Worm (Caenorhabditis elegans) whole organism, L4 larva: ENCODE results near the gene hsp-6.
A peak's percentile ranks its signal among the peaks of the same experiment; 100 is the strongest.

Experiments
- D1046.2 ChIP-seq: fragments of 200-800 bp; sonication (Bioruptor generic); IDR thresholded peaks from 2 replicates; pipeline ENCODE4 v1.3.6; 2022; ENCODE audit warnings: missing genetic modification characterization, missing compliant biosample characterization
- F37D6.2 ChIP-seq: sonication (generic microtip); optimal IDR thresholded peaks from 2 replicates; lab custom pipeline; 2016; ENCODE audit warnings: mild to moderate bottlenecking, missing genetic modification characterization, missing compliant biosample characterization
- R02D3.7 ChIP-seq: fragments of 150-350 bp; sonication (generic microtip); optimal IDR thresholded peaks from 3 replicates; lab custom pipeline; 2014; ENCODE audit warnings: missing biosample characterization, missing genetic modification characterization
- T26A8.4 ChIP-seq: fragments of 200-800 bp; sonication (Bioruptor generic); IDR thresholded peaks from 2 replicates; pipeline ENCODE4 v1.3.6; 2022; ENCODE audit warnings: missing genetic modification characterization, missing compliant biosample characterization
- Y48G9A.11 ChIP-seq: fragments of 200-800 bp; sonication (Bioruptor generic); IDR thresholded peaks from 2 replicates; pipeline ENCODE4 v1.3.6; 2022; ENCODE audit warnings: missing genetic modification reagents, missing genetic modification characterization, missing compliant biosample characterization
- Y75B8A.6 ChIP-seq: fragments of 200-800 bp; sonication (Bioruptor generic); IDR thresholded peaks from 2 replicates; pipeline ENCODE4 v1.3.6; 2022; ENCODE audit warnings: missing genetic modification reagents, missing genetic modification characterization, missing compliant biosample characterization
- ZK337.2 ChIP-seq: fragments of 200-800 bp; sonication (Bioruptor generic); IDR thresholded peaks from 2 replicates; pipeline ENCODE4 v1.3.6; 2022; ENCODE audit warnings: missing genetic modification reagents, missing genetic modification characterization, missing compliant biosample characterization
- ZK546.5 ChIP-seq, 2 experiments: sonication (generic microtip); optimal IDR thresholded peaks; 2 replicates each; lab custom pipeline; 2017; ENCODE audit warnings: missing biosample characterization in 2 of 2, missing genetic modification characterization in 2 of 2
- aha-1 ChIP-seq: fragments of 150-350 bp; peaks from one replicate; lab custom pipeline; 2014; ENCODE audit warnings: missing biosample characterization, missing genetic modification characterization
- ama-1 ChIP-seq: fragments of 150-350 bp; optimal IDR thresholded peaks from 2 replicates; lab custom pipeline; 2014; ENCODE audit warnings: inconsistent platforms, mixed read lengths
- attf-4 ChIP-seq: sonication (generic microtip); optimal IDR thresholded peaks from 3 replicates; lab custom pipeline; 2017; ENCODE audit warnings: missing biosample characterization, missing genetic modification characterization
- ceh-32 ChIP-seq: sonication (generic microtip); optimal IDR thresholded peaks from 2 replicates; lab custom pipeline; 2016; ENCODE audit warnings: mild to moderate bottlenecking, missing genetic modification characterization, missing compliant biosample characterization; ENCODE audit not compliant: poor library complexity
- ceh-82 ChIP-seq: sonication (generic microtip); optimal IDR thresholded peaks from 2 replicates; lab custom pipeline; 2017; ENCODE audit warnings: missing biosample characterization, missing genetic modification characterization
- ces-1 ChIP-seq: fragments of 150-350 bp; sonication (generic microtip); optimal IDR thresholded peaks from 4 replicates; lab custom pipeline; 2014; ENCODE audit warnings: missing biosample characterization, missing genetic modification reagents, missing genetic modification characterization
- cey-2 ChIP-seq: sonication (generic microtip); optimal IDR thresholded peaks from 3 replicates; lab custom pipeline; 2017; ENCODE audit warnings: missing genetic modification characterization, mild to moderate bottlenecking, missing compliant biosample characterization, antibody characterized with exemption, borderline replicate concordance; ENCODE audit not compliant: insufficient read depth
- ctbp-1 ChIP-seq: fragments of 200-800 bp; sonication (Bioruptor generic); IDR thresholded peaks from 2 replicates; pipeline ENCODE4 v1.3.6; 2022; ENCODE audit warnings: missing genetic modification reagents, missing genetic modification characterization, missing compliant biosample characterization
- daf-12 ChIP-seq: fragments of 150-350 bp; optimal IDR thresholded peaks from 2 replicates; lab custom pipeline; 2014; ENCODE audit warnings: missing biosample characterization, missing genetic modification reagents, missing genetic modification characterization
- daf-8 ChIP-seq: fragments of 200-800 bp; sonication (Bioruptor generic); IDR thresholded peaks from 2 replicates; pipeline ENCODE4 v1.3.6; 2022; ENCODE audit warnings: missing genetic modification characterization, missing compliant biosample characterization
- dpl-1 ChIP-seq: fragments of 150-350 bp; optimal IDR thresholded peaks from 2 replicates; lab custom pipeline; 2014; ENCODE audit warnings: missing biosample characterization, missing genetic modification reagents, missing genetic modification characterization
- duxl-1 ChIP-seq: sonication (generic microtip); optimal IDR thresholded peaks from 2 replicates; lab custom pipeline; 2016; ENCODE audit warnings: mild to moderate bottlenecking, missing genetic modification characterization, moderate library complexity, missing compliant biosample characterization; ENCODE audit not compliant: poor library complexity
- dve-1 ChIP-seq: sonication (generic microtip); optimal IDR thresholded peaks from 2 replicates; lab custom pipeline; 2017; ENCODE audit warnings: antibody characterized with exemption, mild to moderate bottlenecking, missing genetic modification characterization, missing compliant biosample characterization; ENCODE audit not compliant: insufficient read depth
- hlh-11 ChIP-seq: fragments of 200-800 bp; sonication (Bioruptor generic); optimal IDR thresholded peaks from 2 replicates; lab custom pipeline; 2018; ENCODE audit warnings: mild to moderate bottlenecking, missing genetic modification characterization, missing compliant biosample characterization
- lin-13 ChIP-seq: fragments of 150-350 bp; optimal IDR thresholded peaks from 2 replicates; lab custom pipeline; 2014; ENCODE audit warnings: missing biosample characterization, missing genetic modification reagents, missing genetic modification characterization
- lin-29 ChIP-seq: fragments of 200-800 bp; sonication (Bioruptor generic); IDR thresholded peaks from 2 replicates; pipeline ENCODE4 v1.3.6; 2022; ENCODE audit warnings: missing genetic modification reagents, missing genetic modification characterization, missing compliant biosample characterization
- lin-38 ChIP-seq: fragments of 200-800 bp; sonication (Bioruptor generic); IDR thresholded peaks from 2 replicates; pipeline ENCODE4 v1.3.6; 2022; ENCODE audit warnings: missing genetic modification reagents, missing genetic modification characterization, missing compliant biosample characterization
- lir-3 ChIP-seq: sonication (generic microtip); optimal IDR thresholded peaks from 2 replicates; lab custom pipeline; 2016; ENCODE audit warnings: mild to moderate bottlenecking, missing genetic modification characterization, missing compliant biosample characterization
- lsy-2 ChIP-seq, 2 experiments: fragments of 150-350 bp in 1 of 2; sonication (generic microtip) in 1 of 2; optimal IDR thresholded peaks; 2 replicates each; lab custom pipeline; 2014 to 2017; ENCODE audit warnings: missing biosample characterization in 2 of 2, missing genetic modification characterization in 2 of 2
- madf-5 ChIP-seq, 2 experiments: fragments of 200-800 bp; sonication (Bioruptor generic); IDR thresholded peaks; 2 replicates each; pipeline ENCODE4 v1.3.6; 2022; ENCODE audit warnings: missing compliant biosample characterization in 2 of 2, missing genetic modification characterization in 2 of 2
- madf-9 ChIP-seq: fragments of 200-800 bp; sonication (Bioruptor generic); conservative IDR thresholded peaks from 2 replicates; pipeline ENCODE4 v1.3.6; 2022; ENCODE audit warnings: missing genetic modification reagents, missing genetic modification characterization, missing compliant biosample characterization
- mdt-29 ChIP-seq: fragments of 200-800 bp; sonication (Bioruptor generic); IDR thresholded peaks from 2 replicates; pipeline ENCODE4 v1.3.6; 2022; ENCODE audit warnings: missing genetic modification reagents, missing genetic modification characterization, missing compliant biosample characterization
- mep-1 ChIP-seq: fragments of 150-350 bp; sonication (generic microtip); optimal IDR thresholded peaks from 3 replicates; lab custom pipeline; 2014; ENCODE audit warnings: missing biosample characterization, missing genetic modification characterization
- mxl-2 ChIP-seq: fragments of 200-800 bp; sonication (Bioruptor generic); conservative IDR thresholded peaks from 2 replicates; pipeline ENCODE4 v1.3.6; 2022; ENCODE audit warnings: missing genetic modification reagents, missing genetic modification characterization, missing compliant biosample characterization
- nhr-28 ChIP-seq: fragments of 150-350 bp; optimal IDR thresholded peaks from 2 replicates; lab custom pipeline; 2014; ENCODE audit warnings: missing biosample characterization, missing genetic modification characterization
- nhr-41 ChIP-seq: fragments of 200-800 bp; sonication (Bioruptor generic); IDR thresholded peaks from 2 replicates; pipeline ENCODE4 v1.3.6; 2022; ENCODE audit warnings: missing genetic modification reagents, missing genetic modification characterization, missing compliant biosample characterization
- nhr-48 ChIP-seq: sonication (generic microtip); optimal IDR thresholded peaks from 2 replicates; lab custom pipeline; 2016; ENCODE audit warnings: mild to moderate bottlenecking, missing genetic modification characterization, missing compliant biosample characterization
- nhr-6 ChIP-seq: fragments of 150-350 bp; optimal IDR thresholded peaks from 2 replicates; lab custom pipeline; 2014; ENCODE audit warnings: missing biosample characterization, missing genetic modification characterization
- nhr-76 ChIP-seq: fragments of 150-350 bp; optimal IDR thresholded peaks from 2 replicates; lab custom pipeline; 2014; ENCODE audit warnings: missing biosample characterization, missing genetic modification characterization
- nhr-77 ChIP-seq: fragments of 150-350 bp; optimal IDR thresholded peaks from 2 replicates; lab custom pipeline; 2014; ENCODE audit warnings: missing biosample characterization, missing genetic modification characterization
- pha-4 ChIP-seq, 2 experiments: fragments of 150-350 bp in 1 of 2; fragments of 200-800 bp in 1 of 2; sonication (Bioruptor generic) in 1 of 2; IDR thresholded peaks in 1 of 2; optimal IDR thresholded peaks in 1 of 2; 2 replicates each; pipeline versions ENCODE4 v1.3.6 to Lab custom; 2014 to 2022; ENCODE audit warnings: missing genetic modification characterization in 2 of 2, missing genetic modification reagents in 2 of 2, missing biosample characterization in 1 of 2, missing compliant biosample characterization in 1 of 2
- php-3 ChIP-seq: fragments of 200-800 bp; sonication (Bioruptor generic); IDR thresholded peaks from 2 replicates; pipeline ENCODE4 v1.3.6; 2022; ENCODE audit warnings: missing genetic modification reagents, missing genetic modification characterization, missing compliant biosample characterization
- sdz-12 ChIP-seq: fragments of 200-800 bp; sonication (Bioruptor generic); optimal IDR thresholded peaks from 2 replicates; lab custom pipeline; 2018; ENCODE audit warnings: mild to moderate bottlenecking, missing genetic modification characterization, missing compliant biosample characterization
- set-16 ChIP-seq: fragments of 200-800 bp; sonication (Bioruptor generic); IDR thresholded peaks from 2 replicates; pipeline ENCODE4 v1.3.6; 2022; ENCODE audit warnings: missing genetic modification reagents, missing genetic modification characterization, missing compliant biosample characterization
- skn-1 ChIP-seq: fragments of 150-350 bp; optimal IDR thresholded peaks from 2 replicates; lab custom pipeline; 2014; ENCODE audit warnings: missing biosample characterization, missing genetic modification characterization
- spr-1 ChIP-seq: sonication (generic microtip); optimal IDR thresholded peaks from 2 replicates; lab custom pipeline; 2016; ENCODE audit warnings: mild to moderate bottlenecking, missing genetic modification characterization, missing compliant biosample characterization
- tag-97 ChIP-seq: fragments of 200-800 bp; sonication (Bioruptor generic); IDR thresholded peaks from 2 replicates; pipeline ENCODE4 v1.3.6; 2022; ENCODE audit warnings: missing genetic modification characterization, missing compliant biosample characterization
- unc-62 ChIP-seq, 3 experiments: fragments of 150-350 bp in 1 of 3; sonication (generic microtip); optimal IDR thresholded peaks in 2 of 3; peaks in 1 of 3; 1 replicate in 1 of 3; 2 replicates in 2 of 3; lab custom pipeline; 2014 to 2017; ENCODE audit warnings: missing biosample characterization in 3 of 3, missing genetic modification characterization in 3 of 3, missing genetic modification reagents in 3 of 3, missing genotype in 1 of 3
- zag-1 ChIP-seq: fragments of 150-350 bp; optimal IDR thresholded peaks from 2 replicates; lab custom pipeline; 2014; ENCODE audit warnings: missing biosample characterization, missing genetic modification characterization
- zip-11 ChIP-seq: fragments of 200-800 bp; sonication (Bioruptor generic); IDR thresholded peaks from 2 replicates; pipeline ENCODE4 v1.3.6; 2022; ENCODE audit warnings: missing genetic modification characterization, missing compliant biosample characterization

Gene hsp-6

DNA sequence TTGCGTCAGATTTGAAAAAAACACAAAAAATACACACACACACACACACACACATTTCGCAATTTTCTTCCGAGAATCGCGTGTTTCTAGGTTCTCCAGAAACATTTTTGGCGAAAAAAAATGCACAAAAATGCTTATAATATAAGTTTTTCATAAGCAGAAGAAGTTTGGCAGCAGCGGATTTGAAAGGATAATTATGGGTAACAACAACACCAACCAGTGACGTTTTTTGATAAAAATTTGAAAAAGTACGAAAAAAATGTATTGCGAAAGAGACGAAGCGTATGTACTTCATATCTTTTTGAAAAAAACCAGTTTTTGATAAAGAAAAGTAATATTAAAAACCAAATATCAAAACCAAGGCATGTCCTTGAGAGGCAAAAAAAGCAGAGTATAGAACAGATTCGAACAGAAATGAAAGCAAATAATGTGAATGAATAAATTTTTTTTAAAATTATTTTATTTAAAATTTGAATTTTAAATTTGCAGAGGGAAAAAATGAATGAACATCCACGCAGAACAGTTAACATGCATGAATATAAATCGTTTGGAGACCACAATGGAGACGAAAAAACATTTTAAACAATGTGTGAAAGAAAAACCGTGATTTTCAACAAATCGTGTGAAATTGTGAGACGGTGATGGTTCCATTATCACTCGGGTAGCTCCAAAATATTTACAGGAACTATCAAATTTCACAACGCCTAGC is 2.7 kb downstream of the hsp-6 start (continued):
- TF ChIP-seq mep-1 (tag; lab: Kevin White, UChicago) (peak; percentile 80), nhr-48 (tag; lab: Kevin White, UChicago) (peak; percentile 0), lin-13 (GFP tag; lab: Kevin White, UChicago) (peak; percentile 34), nhr-77 (tag; lab: Kevin White, UChicago) (no peak), ZK337.2 (GFP tag; lab: Robert Waterston, UW) (0 out of 2 replicates have a peak, but pooled peaks have one; percentile 58), pha-4 (GFP tag; IDR thresholded peaks at IDR 0.05; lab: Robert Waterston, UW) (peak; percentile 51; the same call in 1 of the 2 replicates), pha-4 (tag; optimal IDR thresholded peaks at IDR 0.05; lab: Kevin White, UChicago) (peak; percentile 8), spr-1 (peak; percentile 34), lir-3 (tag; lab: Kevin White, UChicago) (peak; percentile 10), R02D3.7 (tag; lab: Kevin White, UChicago) (no peak), dve-1 (tag; lab: Kevin White, UChicago) (peak; percentile 60), zip-11 (GFP tag; lab: Robert Waterston, UW) (0 out of 2 replicates have a peak, but pooled peaks have one; percentile 6), sdz-12 (GFP tag; lab: Kevin White, UChicago) (no peak), mxl-2 (GFP tag; lab: Robert Waterston, UW) (no peak), Y48G9A.11 (GFP tag; lab: Robert Waterston, UW) (0 out of 2 replicates have a peak, but pooled peaks have one; percentile 24), nhr-76 (no peak), ctbp-1 (peak; percentile 47), lsy-2 (tag; optimal IDR thresholded peaks at IDR 0.05; lab: Kevin White, UChicago) (peak in 1 of 2 experiments; percentile 45), madf-5 (GFP tag; IDR thresholded peaks at IDR 0.05; lab: Robert Waterston, UW) (peak in 1 of 2 experiments; percentile 17; a peak in 1 of 4 replicates), lin-29 (GFP tag; lab: Robert Waterston, UW) (no peak), duxl-1 (peak; percentile 48), set-16 (GFP tag; lab: Robert Waterston, UW) (no peak), madf-9 (no peak), ceh-32 (no peak), mdt-29 (GFP tag; lab: Robert Waterston, UW) (peak; percentile 67; the same call in 1 of the 2 replicates), daf-12 (tag; lab: Kevin White, UChicago) (no peak), dpl-1 (GFP tag; lab: Kevin White, UChicago) (peak; percentile 3), unc-62 (GFP tag; optimal IDR thresholded peaks at IDR 0.05 in 1 of 2; lab: Kevin White, UChicago) (no peak), unc-62 (tag; optimal IDR thresholded peaks at IDR 0.05; lab: Kevin White, UChicago) (no peak), php-3 (no peak), attf-4 (tag; lab: Kevin White, UChicago) (no peak), ces-1 (GFP tag; lab: Kevin White, UChicago) (no peak), ceh-82 (tag; lab: Kevin White, UChicago) (no peak), nhr-6 (tag; lab: Kevin White, UChicago) (no peak), cey-2 (no peak), Y75B8A.6 (GFP tag; lab: Robert Waterston, UW) (0 out of 2 replicates have a peak, but pooled peaks have one; percentile 50), D1046.2 (no peak), hlh-11 (tag; lab: Kevin White, UChicago) (peak; percentile 15), nhr-28 (peak; percentile 4), T26A8.4 (GFP tag; lab: Robert Waterston, UW) (peak; percentile 60; the same call in 1 of the 2 replicates), skn-1 (no peak), aha-1 (peak; percentile 4), ama-1 (lab: Kevin White, UChicago) (peak; percentile 54), tag-97 (GFP tag; lab: Robert Waterston, UW) (no peak), daf-8 (no peak), F37D6.2 (tag; lab: Kevin White, UChicago) (no peak), zag-1 (tag; lab: Kevin White, UChicago) (no peak), lin-38 (GFP tag; lab: Robert Waterston, UW) (peak; percentile 55), ZK546.5 (tag; optimal IDR thresholded peaks at IDR 0.05; lab: Kevin White, UChicago) (no peak), nhr-41 (GFP tag; lab: Robert Waterston, UW) (no peak)
